Fruit fly (Drosophila melanogaster): ENCODE data around the gene Spg7.

Gene Spg7

dm6 chrX:2740084-2740483, 42.1 kb upstream of the Spg7 start, which contains the start of gene kirre:
kirre (plus strand) TSS chrX:2740384.
- TF ChIP-seq btn (GFP tag; optimal IDR thresholded peaks at IDR 0.05), result no peak
- TF ChIP-seq az2 (GFP tag; optimal IDR thresholded peaks at IDR 0.05), result no peak
- no peak for TF ChIP-seq pnt (GFP tag; optimal IDR thresholded peaks at IDR 0.05)
- no peak for TF ChIP-seq CG4707 (GFP tag; optimal IDR thresholded peaks at IDR 0.05)
- no peak for TF ChIP-seq CG1233 (GFP tag; optimal IDR thresholded peaks at IDR 0.05)
- no peak for TF ChIP-seq fd102C (GFP tag; optimal IDR thresholded peaks at IDR 0.05)
- TF ChIP-seq CG1792 (GFP tag; optimal IDR thresholded peaks at IDR 0.05), result no peak
- no peak for TF ChIP-seq CG4854 (GFP tag; optimal IDR thresholded peaks at IDR 0.05)

- TF ChIP-seq unc-4 (GFP tag; IDR thresholded peaks at IDR 0.05; ENCODE audit: partially characterized antibody), result peak; percentile 34; the same call in 1 of the 2 replicates
- TF ChIP-seq grau (tag; optimal IDR thresholded peaks at IDR 0.05), result peak; percentile 5
- peak; percentile 15 for TF ChIP-seq HmgZ (tag; optimal IDR thresholded peaks at IDR 0.05)
- TF ChIP-seq ci (GFP tag; IDR thresholded peaks at IDR 0.05), result no peak
- TF ChIP-seq dati (GFP tag; IDR thresholded peaks at IDR 0.05), result no peak
- no peak for TF ChIP-seq cato (GFP tag; optimal IDR thresholded peaks at IDR 0.05; ENCODE audit: borderline replicate concordance)
- TF ChIP-seq Eip74EF (GFP tag; optimal IDR thresholded peaks at IDR 0.05), result no peak
- no peak for TF ChIP-seq Doc3 (GFP tag; IDR thresholded peaks at IDR 0.05; ENCODE audit: partially characterized antibody)
- no peak for TF ChIP-seq sd (tag; optimal IDR thresholded peaks at IDR 0.05)
- no peak for TF ChIP-seq sisA (GFP tag; IDR thresholded peaks at IDR 0.05)
- no peak for TF ChIP-seq Ravus (GFP tag; IDR thresholded peaks at IDR 0.05)
- no peak for TF ChIP-seq pfk (GFP tag; optimal IDR thresholded peaks at IDR 0.05)
- no peak for TF ChIP-seq Dfd (GFP tag; optimal IDR thresholded peaks at IDR 0.05)
- TF ChIP-seq Jarid2 (GFP tag; optimal IDR thresholded peaks at IDR 0.05), result no peak
- no peak for TF ChIP-seq CG11247 (GFP tag; IDR thresholded peaks at IDR 0.05)
- peak; percentile 4 for TF ChIP-seq Dp (GFP tag; optimal IDR thresholded peaks at IDR 0.05)
- no peak for TF ChIP-seq CG1233 (GFP tag; optimal IDR thresholded peaks at IDR 0.05)
- peak in 1 of 2 experiments; percentile 45 for TF ChIP-seq crp (GFP tag; optimal IDR thresholded peaks at IDR 0.05)
- peak; percentile 56 for TF ChIP-seq CG2712 (tag; optimal IDR thresholded peaks at IDR 0.05)
- TF ChIP-seq gsb (GFP tag; IDR thresholded peaks at IDR 0.05), result no peak
- no peak for TF ChIP-seq D19B (GFP tag; optimal IDR thresholded peaks at IDR 0.05)
- TF ChIP-seq CG15011 (GFP tag; optimal IDR thresholded peaks at IDR 0.05), result no peak
- TF ChIP-seq CG11695 (GFP tag; IDR thresholded peaks at IDR 0.05), result no peak
- no peak for TF ChIP-seq ftz-f1 (GFP tag; optimal IDR thresholded peaks at IDR 0.05)
- TF ChIP-seq hb (GFP tag; IDR thresholded peaks at IDR 0.05; ENCODE audit: partially characterized antibody), result no peak
- peak; percentile 45 for TF ChIP-seq Med (GFP tag)
- no peak for TF ChIP-seq CG15073 (GFP tag; optimal IDR thresholded peaks at IDR 0.05)
- no peak for TF ChIP-seq nerfin-2 (GFP tag; IDR thresholded peaks at IDR 0.05; ENCODE audit: partially characterized antibody)
- no peak for TF ChIP-seq CrebB (tag; optimal IDR thresholded peaks at IDR 0.05)
- TF ChIP-seq CG14050 (GFP tag; IDR thresholded peaks at IDR 0.05), result no peak
- no peak for TF ChIP-seq CG7271 (tag; optimal IDR thresholded peaks at IDR 0.05)
- TF ChIP-seq Hsf (GFP tag; optimal IDR thresholded peaks at IDR 0.05), result no peak
- no peak for TF ChIP-seq Nf-YC (tag; optimal IDR thresholded peaks at IDR 0.05)
- TF ChIP-seq CG30403 (GFP tag; optimal IDR thresholded peaks at IDR 0.05), result no peak
- no peak for TF ChIP-seq CG12744 (GFP tag; optimal IDR thresholded peaks at IDR 0.05)
- TF ChIP-seq sc (optimal IDR thresholded peaks at IDR 0.05), result no peak
- TF ChIP-seq sc (GFP tag; optimal IDR thresholded peaks at IDR 0.05), result no peak
- no peak for TF ChIP-seq fru (optimal IDR thresholded peaks at IDR 0.05)
- peak; percentile 45 for TF ChIP-seq Myb (GFP tag; optimal IDR thresholded peaks at IDR 0.05)
- no peak for TF ChIP-seq B-H2 (GFP tag; optimal IDR thresholded peaks at IDR 0.05)
- no peak for TF ChIP-seq CG9215 (GFP tag; IDR thresholded peaks at IDR 0.05)
- TF ChIP-seq CG30020 (tag; optimal IDR thresholded peaks at IDR 0.05), result no peak
- no peak for TF ChIP-seq NC2α (GFP tag; optimal IDR thresholded peaks at IDR 0.05)
Observed at dm6 chrX:2738663-2739062, 40.7 kb upstream of the Spg7 start, which contains the start of gene crm. crm (minus strand) TSS chrX:2738773.

Data from whole organism, embryonic.